Worm (Caenorhabditis elegans): Measurements from ENCODE around the gene C35A5.8.

Gene C35A5.8

DNA sequence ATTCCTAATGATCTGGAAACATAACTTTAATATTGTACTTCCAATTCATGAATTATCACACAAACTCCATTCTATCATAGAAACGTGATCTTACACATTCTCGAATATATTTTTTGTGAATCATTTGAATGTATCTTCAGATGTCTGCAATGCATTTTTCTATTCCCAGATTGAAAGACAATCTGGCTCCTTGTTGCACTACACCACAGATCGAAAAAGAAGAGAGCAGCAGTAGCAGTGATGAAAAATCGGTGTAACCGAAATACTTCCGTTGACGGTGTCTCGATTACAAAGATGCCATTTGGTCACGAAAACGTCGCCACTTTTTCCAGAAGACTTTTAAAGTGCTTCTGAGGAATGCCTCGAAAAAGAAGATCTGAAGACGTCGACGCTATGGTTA lies 14.3 kb upstream of the C35A5.8 start, which contains the start of gene degt-1:
degt-1 (plus strand) TSS at position 301 of the 400 bp plus-strand sequence.
- TF ChIP-seq elt-2 (tag; optimal IDR thresholded peaks at IDR 0.05) = no peak
- TF ChIP-seq mml-1 (tag; optimal IDR thresholded peaks at IDR 0.05) = no peak
- no peak for TF ChIP-seq mdl-1 (tag; optimal IDR thresholded peaks at IDR 0.05)
- TF ChIP-seq sea-2 (GFP tag; optimal IDR thresholded peaks at IDR 0.05) = no peak

DNA sequence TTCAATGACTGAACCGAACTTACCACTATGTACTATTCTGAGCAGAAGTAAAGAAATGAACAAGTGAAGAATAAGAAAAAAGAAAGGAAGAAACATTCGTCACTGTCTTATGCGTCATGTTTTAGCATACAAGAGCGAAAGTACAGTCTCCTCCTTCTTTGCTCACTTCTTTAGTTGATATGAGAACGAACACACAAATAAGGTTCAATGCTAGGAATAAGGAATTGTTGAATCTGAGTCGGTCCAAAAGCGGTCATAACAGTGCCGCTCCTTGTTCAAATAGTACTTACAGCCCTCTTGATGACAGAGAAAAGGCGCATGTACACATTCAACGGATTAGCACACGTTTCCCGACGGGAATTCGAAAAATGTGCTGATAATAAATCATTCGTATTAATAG lies 13.4 kb upstream of the C35A5.8 start, which contains the start of gene F25D1.8:
F25D1.8 (plus strand) TSS at position 301 of the 400 bp plus-strand sequence.
- TF ChIP-seq pqm-1 (tag; optimal IDR thresholded peaks at IDR 0.05) (peak; percentile 21), elt-1 (tag; optimal IDR thresholded peaks at IDR 0.05) (no peak)

DNA sequence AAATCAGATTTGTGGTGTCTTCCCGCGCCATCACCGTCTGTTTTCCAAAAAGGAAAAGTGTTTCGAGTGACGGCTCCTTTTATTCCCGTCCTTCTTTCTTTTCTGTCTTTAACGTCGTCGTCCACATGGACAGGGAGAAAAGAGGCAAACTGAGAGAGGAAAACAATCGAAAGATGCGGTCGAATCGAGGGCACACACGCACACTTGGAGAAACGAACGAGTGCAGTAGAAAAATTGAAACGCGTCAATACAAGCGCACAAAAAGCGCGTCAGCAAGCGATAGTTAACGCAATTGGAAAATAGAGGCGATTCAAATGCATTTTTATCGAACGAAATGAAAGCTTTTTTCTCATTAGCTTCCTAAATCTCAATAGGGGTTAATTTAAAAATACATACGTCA lies 11.1 kb upstream of the C35A5.8 start:
- TF ChIP-seq nhr-12 (tag; optimal IDR thresholded peaks at IDR 0.05) (no peak), sea-2 (GFP tag; optimal IDR thresholded peaks at IDR 0.05) (no peak), nhr-11 (tag; optimal IDR thresholded peaks at IDR 0.05) (no peak), R02D3.7 (tag; optimal IDR thresholded peaks at IDR 0.05) (peak; percentile 75), mml-1 (tag; optimal IDR thresholded peaks at IDR 0.05) (no peak), egl-5 (tag; optimal IDR thresholded peaks at IDR 0.05) (peak; percentile 78), mdl-1 (tag; optimal IDR thresholded peaks at IDR 0.05) (peak; percentile 65), nhr-23 (tag; optimal IDR thresholded peaks at IDR 0.05) (peak; percentile 92), elt-2 (tag; optimal IDR thresholded peaks at IDR 0.05) (peak; percentile 58), zag-1 (tag; optimal IDR thresholded peaks at IDR 0.05) (peak; percentile 32), unc-39 (tag; optimal IDR thresholded peaks at IDR 0.05) (no peak), ztf-4 (tag; optimal IDR thresholded peaks at IDR 0.05) (peak; percentile 53), fkh-10 (GFP tag; optimal IDR thresholded peaks at IDR 0.05) (peak; percentile 37), daf-12 (tag; optimal IDR thresholded peaks at IDR 0.05) (no peak), aly-2 (tag; optimal IDR thresholded peaks at IDR 0.05) (no peak), ceh-82 (tag; optimal IDR thresholded peaks at IDR 0.05) (peak; percentile 73), ZK546.5 (tag; optimal IDR thresholded peaks at IDR 0.05) (peak; percentile 36), nhr-76 (tag; optimal IDR thresholded peaks at IDR 0.05) (no peak), skn-1 (tag; optimal IDR thresholded peaks at IDR 0.05) (peak; percentile 62), eor-1 (tag; optimal IDR thresholded peaks at IDR 0.05) (no peak), jun-1 (tag; optimal IDR thresholded peaks at IDR 0.05) (peak; percentile 87), fos-1 (tag; optimal IDR thresholded peaks at IDR 0.05) (no peak), nfya-1 (tag; optimal IDR thresholded peaks at IDR 0.05; ENCODE audit: insufficient read depth) (peak; percentile 95), nhr-43 (tag; optimal IDR thresholded peaks at IDR 0.05; ENCODE audit: poor library complexity, severe bottlenecking) (peak; percentile 89), ama-1 (optimal IDR thresholded peaks at IDR 0.05) (peak; percentile 67), ceh-16 (tag; optimal IDR thresholded peaks at IDR 0.05) (no peak), unc-62 (GFP tag; optimal IDR thresholded peaks at IDR 0.05) (peak; percentile 61), pha-4 (tag; optimal IDR thresholded peaks at IDR 0.05) (peak; percentile 94), ztf-11 (tag; optimal IDR thresholded peaks at IDR 0.05) (no peak), egl-27 (tag; optimal IDR thresholded peaks at IDR 0.05) (peak; percentile 61), lsy-12 (tag; optimal IDR thresholded peaks at IDR 0.05) (peak; percentile 71), snpc-4 (tag; optimal IDR thresholded peaks at IDR 0.05) (peak; percentile 93), nhr-25 (tag; optimal IDR thresholded peaks at IDR 0.05) (peak; percentile 97), nhr-28 (tag; optimal IDR thresholded peaks at IDR 0.05) (no peak), lin-39 (tag; optimal IDR thresholded peaks at IDR 0.05) (peak; percentile 86), ceh-28 (tag; optimal IDR thresholded peaks at IDR 0.05) (peak; percentile 85), hmg-11 (tag; optimal IDR thresholded peaks at IDR 0.05) (peak; percentile 91), pqm-1 (tag; optimal IDR thresholded peaks at IDR 0.05) (peak; percentile 56), nhr-67 (tag; optimal IDR thresholded peaks at IDR 0.05) (no peak), nhr-77 (tag; optimal IDR thresholded peaks at IDR 0.05) (peak; percentile 48), lin-15B (tag; optimal IDR thresholded peaks at IDR 0.05) (peak; percentile 93), fkh-2 (tag; optimal IDR thresholded peaks at IDR 0.05) (no peak), nhr-237 (tag; optimal IDR thresholded peaks at IDR 0.05) (no peak), elt-3 (tag; optimal IDR thresholded peaks at IDR 0.05) (peak in 1 of 3 experiments; percentile 29), tbx-2 (tag; optimal IDR thresholded peaks at IDR 0.05) (peak; percentile 86), ceh-9 (tag; optimal IDR thresholded peaks at IDR 0.05) (no peak), elt-1 (tag; optimal IDR thresholded peaks at IDR 0.05) (peak; percentile 47)
